Fruit fly (Drosophila melanogaster) whole organism, embryonic: ENCODE data around the gene CG7695.

Experiments used
- CG11085 ChIP-seq: fragments of 200-800 bp; sonication (Bioruptor generic); IDR thresholded peaks from 2 replicates; pipeline ENCODE4 v1.3.6; 2022; ENCODE audit warnings: missing biosample characterization, missing genetic modification characterization
- CG12071 ChIP-seq: fragments of 200-800 bp; sonication (Bioruptor generic); optimal IDR thresholded peaks from 3 replicates; lab custom pipeline; 2018; ENCODE audit warnings: missing biosample characterization, mild to moderate bottlenecking, missing genetic modification characterization
- CG12155 ChIP-seq: fragments of 200-800 bp; sonication (Bioruptor generic); optimal IDR thresholded peaks from 3 replicates; lab custom pipeline; 2016; ENCODE audit warnings: missing biosample characterization, missing genetic modification characterization
- CG13424 ChIP-seq: fragments of 200-800 bp; sonication (Bioruptor generic); optimal IDR thresholded peaks from 2 replicates; lab custom pipeline; 2019; ENCODE audit warnings: missing biosample characterization, mild to moderate bottlenecking, missing genetic modification characterization, moderate library complexity
- CG13894 ChIP-seq: fragments of 200-800 bp; sonication (Bioruptor generic); optimal IDR thresholded peaks from 3 replicates; lab custom pipeline; 2018; ENCODE audit warnings: missing biosample characterization, mild to moderate bottlenecking, missing genetic modification characterization, moderate library complexity
- CG14667 ChIP-seq: fragments of 200-800 bp; sonication (Bioruptor generic); IDR thresholded peaks from 2 replicates; pipeline ENCODE4 v1.3.6; 2022; ENCODE audit warnings: missing biosample characterization, missing genetic modification characterization
- CG15011 ChIP-seq: fragments of 200-800 bp; sonication (Bioruptor generic); optimal IDR thresholded peaks from 3 replicates; lab custom pipeline; 2018; ENCODE audit warnings: missing biosample characterization, mild to moderate bottlenecking, missing genetic modification characterization
- CG1529 ChIP-seq: fragments of 200-800 bp; sonication (Bioruptor generic); optimal IDR thresholded peaks from 3 replicates; lab custom pipeline; 2018; ENCODE audit warnings: missing biosample characterization, missing genetic modification characterization
- CG15479 ChIP-seq: fragments of 200-800 bp; sonication (Bioruptor generic); optimal IDR thresholded peaks from 3 replicates; lab custom pipeline; 2019; ENCODE audit warnings: missing biosample characterization, mild to moderate bottlenecking, missing genetic modification characterization, moderate library complexity
- CG15696 ChIP-seq: fragments of 200-800 bp; sonication (Bioruptor generic); optimal IDR thresholded peaks from 2 replicates; lab custom pipeline; 2019; ENCODE audit warnings: missing biosample characterization, mild to moderate bottlenecking, missing genetic modification characterization, moderate library complexity
- CG1603 ChIP-seq: fragments of 200-800 bp; sonication (Bioruptor generic); optimal IDR thresholded peaks from 2 replicates; lab custom pipeline; 2019; ENCODE audit warnings: missing biosample characterization, mild to moderate bottlenecking, missing genetic modification characterization, moderate library complexity
- CG18599 ChIP-seq: fragments of 200-800 bp; sonication (Bioruptor generic); optimal IDR thresholded peaks from 3 replicates; lab custom pipeline; 2017; ENCODE audit warnings: missing biosample characterization, missing genetic modification characterization, mild to moderate bottlenecking, moderate library complexity, missing genetic modification reagents
- CG2129 ChIP-seq: fragments of 200-800 bp; sonication (Bioruptor generic); IDR thresholded peaks from 2 replicates; pipeline ENCODE4 v1.3.6; 2022; ENCODE audit warnings: missing biosample characterization, missing genetic modification characterization; ENCODE audit not compliant: partially characterized antibody
- CG3281 ChIP-seq: fragments of 200-800 bp; sonication (Bioruptor generic); optimal IDR thresholded peaks from 3 replicates; lab custom pipeline; 2017; ENCODE audit warnings: missing biosample characterization, mild to moderate bottlenecking, missing genetic modification characterization
- CG4820 ChIP-seq: fragments of 200-800 bp; sonication (Bioruptor generic); optimal IDR thresholded peaks from 3 replicates; lab custom pipeline; 2016; ENCODE audit warnings: missing biosample characterization, missing genetic modification characterization
- CG6765 ChIP-seq: fragments of 200-800 bp; sonication (Bioruptor generic); optimal IDR thresholded peaks from 3 replicates; lab custom pipeline; 2017; ENCODE audit warnings: missing biosample characterization, mild to moderate bottlenecking, missing genetic modification characterization
- Doc3 ChIP-seq: fragments of 200-800 bp; sonication (Bioruptor generic); IDR thresholded peaks from 3 replicates; pipeline ENCODE4 v1.3.6; 2022; ENCODE audit warnings: missing biosample characterization, missing genetic modification characterization; ENCODE audit not compliant: partially characterized antibody
- Drgx ChIP-seq: fragments of 200-800 bp; sonication (Bioruptor generic); IDR thresholded peaks from 2 replicates; pipeline ENCODE4 v1.3.6; 2022; ENCODE audit warnings: missing biosample characterization, missing genetic modification characterization
- Hmx ChIP-seq: fragments of 200-800 bp; sonication (Bioruptor generic); optimal IDR thresholded peaks from 2 replicates; lab custom pipeline; 2016; ENCODE audit warnings: missing biosample characterization, missing genetic modification characterization
- Max ChIP-seq: fragments of 200-800 bp; sonication (Bioruptor generic); optimal IDR thresholded peaks from 2 replicates; lab custom pipeline; 2016; ENCODE audit warnings: missing biosample characterization, mild to moderate bottlenecking, missing genetic modification characterization
- NFAT ChIP-seq: fragments of 200-800 bp; sonication (Bioruptor generic); IDR thresholded peaks from 2 replicates; pipeline ENCODE4 v1.3.6; 2022; ENCODE audit warnings: missing biosample characterization, missing genetic modification characterization
- NK7.1 ChIP-seq: fragments of 200-800 bp; sonication (Bioruptor generic); optimal IDR thresholded peaks from 3 replicates; lab custom pipeline; 2016; ENCODE audit warnings: missing biosample characterization, missing genetic modification characterization
- Poxn ChIP-seq: fragments of 200-800 bp; sonication (Bioruptor generic); IDR thresholded peaks from 2 replicates; pipeline ENCODE4 v1.3.6; 2022; ENCODE audit warnings: missing biosample characterization, missing genetic modification characterization
- Scr ChIP-seq: fragments of 200-800 bp; sonication (Bioruptor generic); IDR thresholded peaks from 2 replicates; pipeline ENCODE4 v1.3.6; 2022; ENCODE audit warnings: missing biosample characterization, missing genetic modification characterization; ENCODE audit not compliant: partially characterized antibody
- Side ChIP-seq: fragments of 200-800 bp; sonication (Bioruptor generic); optimal IDR thresholded peaks from 2 replicates; lab custom pipeline; 2016; ENCODE audit warnings: missing biosample characterization, missing genetic modification characterization
- aop ChIP-seq: fragments of 200-800 bp; sonication (Bioruptor generic); IDR thresholded peaks from 2 replicates; pipeline ENCODE4 v1.3.6; 2022; ENCODE audit warnings: missing biosample characterization, missing genetic modification characterization
- bcd ChIP-seq: fragments of 200-800 bp; sonication (Bioruptor generic); optimal IDR thresholded peaks from 2 replicates; lab custom pipeline; 2017; ENCODE audit warnings: missing biosample characterization, mild to moderate bottlenecking, missing genetic modification characterization
- cad ChIP-seq: fragments of >200 bp; optimal IDR thresholded peaks from 2 replicates; lab custom pipeline; 2017; ENCODE audit warnings: missing biosample characterization, missing genetic modification characterization
- crc ChIP-seq: fragments of 200-800 bp; sonication (Bioruptor generic); optimal IDR thresholded peaks from 2 replicates; lab custom pipeline; 2016; ENCODE audit warnings: missing biosample characterization, missing genetic modification characterization
- crol ChIP-seq: fragments of 200-800 bp; sonication (Bioruptor generic); IDR thresholded peaks from 2 replicates; pipeline ENCODE4 v1.3.6; 2022; ENCODE audit warnings: missing biosample characterization, missing genetic modification characterization
- fru ChIP-seq: fragments of >200 bp; optimal IDR thresholded peaks from 2 replicates; lab custom pipeline; 2017
- grn ChIP-seq: fragments of 200-800 bp; sonication (Bioruptor generic); optimal IDR thresholded peaks from 3 replicates; lab custom pipeline; 2017; ENCODE audit warnings: missing biosample characterization, missing genetic modification characterization
- gsb-n ChIP-seq: fragments of 200-800 bp; sonication (Bioruptor generic); optimal IDR thresholded peaks from 3 replicates; lab custom pipeline; 2018; ENCODE audit warnings: missing biosample characterization, mild to moderate bottlenecking, missing genetic modification characterization
- hbn ChIP-seq: fragments of 200-800 bp; sonication (Bioruptor generic); IDR thresholded peaks from 2 replicates; pipeline ENCODE4 v1.3.6; 2022; ENCODE audit warnings: missing biosample characterization, missing genetic modification characterization; ENCODE audit not compliant: partially characterized antibody
- hkb ChIP-seq, 2 experiments: fragments of 200-800 bp in 1 of 2; fragments of >200 bp in 1 of 2; sonication (Bioruptor generic) in 1 of 2; IDR thresholded peaks in 1 of 2; optimal IDR thresholded peaks in 1 of 2; 2 replicates each; pipeline versions ENCODE4 v1.3.6 to Lab custom; 2017 to 2022; ENCODE audit warnings: missing biosample characterization in 1 of 2, missing genetic modification characterization in 1 of 2
- lilli ChIP-seq: fragments of 200-800 bp; sonication (Bioruptor generic); optimal IDR thresholded peaks from 3 replicates; lab custom pipeline; 2016; ENCODE audit warnings: missing biosample characterization, missing genetic modification characterization
- onecut ChIP-seq: fragments of 200-800 bp; sonication (Bioruptor generic); IDR thresholded peaks from 2 replicates; pipeline ENCODE4 v1.3.6; 2022; ENCODE audit warnings: missing biosample characterization, missing genetic modification characterization
- peb ChIP-seq: fragments of 200-800 bp; sonication (Bioruptor generic); IDR thresholded peaks from 2 replicates; pipeline ENCODE4 v1.3.6; 2022; ENCODE audit warnings: missing biosample characterization, missing genetic modification characterization
- sc ChIP-seq, 3 experiments: fragments of >200 bp in 2 of 3; fragments of 200-800 bp in 1 of 3; sonication (Bioruptor generic) in 1 of 3; optimal IDR thresholded peaks; 2 replicates in 2 of 3; 3 replicates in 1 of 3; lab custom pipeline; 2017; ENCODE audit warnings: mild to moderate bottlenecking in 1 of 3, missing biosample characterization in 1 of 3, missing genetic modification characterization in 1 of 3, missing genetic modification reagents in 1 of 3
- stc ChIP-seq: fragments of 200-800 bp; sonication (Bioruptor generic); IDR thresholded peaks from 2 replicates; pipeline ENCODE4 v1.3.6; 2022; ENCODE audit warnings: missing biosample characterization, missing genetic modification characterization
- tgo ChIP-seq: fragments of 200-800 bp; sonication (Bioruptor generic); IDR thresholded peaks from 3 replicates; pipeline ENCODE4 v1.3.6; 2022; ENCODE audit warnings: missing biosample characterization, missing genetic modification characterization
- tin ChIP-seq: fragments of 200-800 bp; sonication (Bioruptor generic); optimal IDR thresholded peaks from 3 replicates; lab custom pipeline; 2016; ENCODE audit warnings: missing biosample characterization, missing genetic modification characterization
- usp ChIP-seq: fragments of >200 bp; optimal IDR thresholded peaks from 2 replicates; lab custom pipeline; 2017; ENCODE audit warnings: missing biosample characterization, missing genetic modification characterization
- vvl ChIP-seq: fragments of 200-800 bp; sonication (Bioruptor generic); IDR thresholded peaks from 2 replicates; pipeline ENCODE4 v1.3.6; 2022; ENCODE audit warnings: missing biosample characterization, missing genetic modification characterization
- yki ChIP-seq: fragments of >200 bp; optimal IDR thresholded peaks from 3 replicates; lab custom pipeline; 2018

Gene CG7695

dm6 chr3R:18663525-18663924, 46.2 kb upstream of the CG7695 start, which contains the start of the genes Cpsf73 and Gos28 (continued):
- TF ChIP-seq CG14667 (GFP tag; lab: Robert Waterston, UW) (no peak), Doc3 (GFP tag; lab: Robert Waterston, UW) (0 out of 3 replicates have a peak, but pooled peaks have one; percentile 37), CG1529 (no peak), fru (lab: Kevin White, UChicago) (no peak), CG6765 (GFP tag; lab: Kevin White, UChicago) (no peak), CG15011 (GFP tag; lab: Kevin White, UChicago) (no peak), hkb (optimal IDR thresholded peaks at IDR 0.05; lab: Kevin White, UChicago) (no peak), hkb (GFP tag; IDR thresholded peaks at IDR 0.05; lab: Robert Waterston, UW) (no peak), cad (no peak), CG11085 (no peak), peb (GFP tag; lab: Robert Waterston, UW) (no peak), lilli (peak; percentile 28), yki (no peak), vvl (GFP tag; lab: Robert Waterston, UW) (no peak), grn (GFP tag; lab: Kevin White, UChicago) (peak; percentile 5), onecut (GFP tag; lab: Robert Waterston, UW) (no peak), bcd (GFP tag; lab: Kevin White, UChicago) (no peak), sc (optimal IDR thresholded peaks at IDR 0.05; lab: Kevin White, UChicago) (no peak), sc (GFP tag; optimal IDR thresholded peaks at IDR 0.05; lab: Kevin White, UChicago) (no peak), crc (GFP tag; lab: Kevin White, UChicago) (no peak), CG12155 (GFP tag; lab: Kevin White, UChicago) (no peak), Poxn (GFP tag; lab: Robert Waterston, UW) (no peak), Side (GFP tag; lab: Kevin White, UChicago) (no peak), tgo (GFP tag; lab: Robert Waterston, UW) (no peak), tin (GFP tag; lab: Kevin White, UChicago) (no peak), CG2129 (GFP tag; lab: Robert Waterston, UW) (no peak), crol (GFP tag; lab: Robert Waterston, UW) (peak; percentile 26; the same call in 1 of the 2 replicates), CG12071 (GFP tag; lab: Kevin White, UChicago) (no peak), CG18599 (GFP tag; lab: Kevin White, UChicago) (no peak), Drgx (GFP tag; lab: Robert Waterston, UW) (no peak), CG3281 (GFP tag; lab: Kevin White, UChicago) (no peak), hbn (GFP tag; lab: Robert Waterston, UW) (no peak), Hmx (no peak), aop (GFP tag; lab: Robert Waterston, UW) (no peak), CG4820 (no peak), stc (GFP tag; lab: Robert Waterston, UW) (no peak), CG13894 (tag; lab: Kevin White, UChicago) (no peak), NK7.1 (no peak), Max (GFP tag; lab: Kevin White, UChicago) (no peak), CG15479 (GFP tag; lab: Kevin White, UChicago) (no peak), CG13424 (tag; lab: Kevin White, UChicago) (peak; percentile 5), CG15696 (no peak), CG1603 (tag; lab: Kevin White, UChicago) (peak; percentile 83), usp (GFP tag; lab: Kevin White, UChicago) (no peak), NFAT (GFP tag; lab: Robert Waterston, UW) (no peak), gsb-n (tag; lab: Kevin White, UChicago) (no peak), Scr (peak; percentile 60)
